Fruit fly (Drosophila melanogaster): ENCODE measurements around the gene CG6985.
A peak's percentile ranks its signal among the peaks of the same experiment; 100 is the strongest.

CG6985 gene

DNA sequence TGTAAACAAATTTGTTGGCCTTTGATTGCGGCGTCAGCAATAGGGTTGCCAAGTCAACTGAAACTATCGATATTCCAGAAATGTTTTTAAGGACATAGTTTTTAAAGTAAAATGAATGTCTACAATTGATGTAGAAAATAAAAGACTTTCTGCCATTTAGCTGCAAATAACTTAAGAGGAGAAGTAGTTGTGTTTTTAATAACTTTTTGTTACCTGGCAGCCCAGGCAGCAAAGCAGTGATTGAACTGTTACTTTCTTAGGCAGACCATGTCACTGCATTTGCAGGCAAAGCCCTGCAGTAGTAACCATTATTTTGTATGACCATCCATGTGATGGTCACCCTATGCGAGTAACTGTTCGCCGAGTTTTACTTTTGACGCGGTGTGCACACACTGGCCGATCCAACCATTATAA is 9.6 kb downstream of the CG6985 start, which contains the start of the genes rumi, CG7029 and Usp12-46 (continued):
- TF ChIP-seq ftz-f1 (GFP tag; optimal IDR thresholded peaks at IDR 0.05) (peak; percentile 56), HmgZ (tag; optimal IDR thresholded peaks at IDR 0.05) (peak; percentile 96), Blimp-1 (GFP tag; optimal IDR thresholded peaks at IDR 0.05) (peak; percentile 78), nerfin-2 (GFP tag; IDR thresholded peaks at IDR 0.05; ENCODE audit: partially characterized antibody) (peak; percentile 53; the same call in 1 of the 2 replicates), CG31388 (GFP tag; optimal IDR thresholded peaks at IDR 0.05) (peak; percentile 52), CG1832 (GFP tag; optimal IDR thresholded peaks at IDR 0.05) (no peak), CG18011 (GFP tag; optimal IDR thresholded peaks at IDR 0.05) (peak; percentile 67), eyg (GFP tag; optimal IDR thresholded peaks at IDR 0.05) (peak; percentile 58), pb (GFP tag; optimal IDR thresholded peaks at IDR 0.05) (peak; percentile 80), CG17568 (GFP tag; optimal IDR thresholded peaks at IDR 0.05) (no peak), bcd (GFP tag; optimal IDR thresholded peaks at IDR 0.05) (peak; percentile 76), otp (GFP tag; IDR thresholded peaks at IDR 0.05) (peak; percentile 72; the same call in 2 of the 3 replicates), Poxn (GFP tag; IDR thresholded peaks at IDR 0.05) (peak; percentile 61; the same call in 1 of the 2 replicates), CG43689 (GFP tag; IDR thresholded peaks at IDR 0.05) (peak; percentile 52; the same call in 1 of the 2 replicates), NC2α (GFP tag; optimal IDR thresholded peaks at IDR 0.05) (peak; percentile 71), pho (GFP tag; optimal IDR thresholded peaks at IDR 0.05) (peak; percentile 87), hkb (optimal IDR thresholded peaks at IDR 0.05) (no peak), hkb (GFP tag; IDR thresholded peaks at IDR 0.05) (peak; percentile 79), Gug (GFP tag; IDR thresholded peaks at IDR 0.05) (peak; percentile 77; the same call in 3 of the 4 replicates), CG6854 (GFP tag; optimal IDR thresholded peaks at IDR 0.05) (no peak), dati (GFP tag; IDR thresholded peaks at IDR 0.05) (0 out of 2 replicates have a peak, but pooled peaks have one; percentile 39), Doc2 (GFP tag; IDR thresholded peaks at IDR 0.05) (no peak), gcm2 (GFP tag; optimal IDR thresholded peaks at IDR 0.05) (peak; percentile 67), CG14014 (GFP tag; IDR thresholded peaks at IDR 0.05) (peak; percentile 90), fd3F (GFP tag; optimal IDR thresholded peaks at IDR 0.05) (peak; percentile 79), aop (GFP tag; IDR thresholded peaks at IDR 0.05) (peak; percentile 43; the same call in 1 of the 2 replicates), CG8388 (GFP tag; optimal IDR thresholded peaks at IDR 0.05) (peak; percentile 86), chinmo (GFP tag; IDR thresholded peaks at IDR 0.05; ENCODE audit: partially characterized antibody) (peak; percentile 86; the same call in 3 of the 4 replicates), Atf3 (GFP tag; optimal IDR thresholded peaks at IDR 0.05) (peak; percentile 88), bigmax (GFP tag; optimal IDR thresholded peaks at IDR 0.05) (no peak), Opbp (GFP tag; IDR thresholded peaks at IDR 0.05; ENCODE audit: partially characterized antibody) (peak; percentile 61), pum (GFP tag; optimal IDR thresholded peaks at IDR 0.05) (peak; percentile 89), stwl (tag; optimal IDR thresholded peaks at IDR 0.05) (peak; percentile 88), Dref (GFP tag; IDR thresholded peaks at IDR 0.05) (peak; percentile 52; the same call in 1 of the 2 replicates), tap (tag; optimal IDR thresholded peaks at IDR 0.05) (no peak), Ssrp (tag; optimal IDR thresholded peaks at IDR 0.05) (peak; percentile 86), YL-1 (GFP tag; optimal IDR thresholded peaks at IDR 0.05) (peak; percentile 70), sd (tag; optimal IDR thresholded peaks at IDR 0.05) (no peak), CG4282 (GFP tag; optimal IDR thresholded peaks at IDR 0.05) (peak; percentile 75), CG15011 (GFP tag; optimal IDR thresholded peaks at IDR 0.05) (no peak), shn (GFP tag; optimal IDR thresholded peaks at IDR 0.05) (peak; percentile 89), wdn (GFP tag; IDR thresholded peaks at IDR 0.05) (peak; percentile 71), CG14965 (GFP tag; optimal IDR thresholded peaks at IDR 0.05; ENCODE audit: borderline replicate concordance) (no peak), usp (GFP tag; optimal IDR thresholded peaks at IDR 0.05) (no peak), HmgD (GFP tag; optimal IDR thresholded peaks at IDR 0.05) (peak; percentile 98), kah (GFP tag; optimal IDR thresholded peaks at IDR 0.05) (no peak), Nf-YA (GFP tag; IDR thresholded peaks at IDR 0.05) (peak; percentile 74), CG13894 (tag; optimal IDR thresholded peaks at IDR 0.05) (peak; percentile 80), Nf-YC (tag; optimal IDR thresholded peaks at IDR 0.05) (peak; percentile 74), CG12769 (tag; optimal IDR thresholded peaks at IDR 0.05) (no peak)
